Worm (Caenorhabditis elegans): ENCODE measurements around the gene Y56A3A.22.
"Not testable (repeated sequence)": the region's sequence is repeated elsewhere in the genome, so short reads cannot be mapped to it uniquely, and the experiment has no call there.

Gene Y56A3A.22

ce11 chrIII:11874242-11874641 lies 47.2 kb upstream of the Y56A3A.22 start:
- TF ChIP-seq egl-27 (tag; optimal IDR thresholded peaks at IDR 0.05), result no peak
- no peak for TF ChIP-seq sem-4 (tag; optimal IDR thresholded peaks at IDR 0.05)
- TF ChIP-seq sma-3 (GFP tag; optimal IDR thresholded peaks at IDR 0.05), result no peak
- TF ChIP-seq gmeb-1 (tag; optimal IDR thresholded peaks at IDR 0.05), result no peak
- TF ChIP-seq nhr-25 (tag; optimal IDR thresholded peaks at IDR 0.05), result no peak
- no peak for TF ChIP-seq aly-2 (tag; optimal IDR thresholded peaks at IDR 0.05)
- TF ChIP-seq nhr-237 (tag; optimal IDR thresholded peaks at IDR 0.05), result no peak
- no peak for TF ChIP-seq crh-2 (tag; optimal IDR thresholded peaks at IDR 0.05)
- TF ChIP-seq lin-11 (tag; optimal IDR thresholded peaks at IDR 0.05), result no peak
- no peak for TF ChIP-seq mab-5 (tag; optimal IDR thresholded peaks at IDR 0.05)
- no peak for TF ChIP-seq nhr-10 (tag; optimal IDR thresholded peaks at IDR 0.05)
- no peak for TF ChIP-seq mdl-1 (tag; optimal IDR thresholded peaks at IDR 0.05)
- TF ChIP-seq unc-62 (GFP tag; optimal IDR thresholded peaks at IDR 0.05), result no peak
- TF ChIP-seq nhr-129 (tag; optimal IDR thresholded peaks at IDR 0.05), result no peak

ce11 chrIII:11876130-11876529 lies 45.4 kb upstream of the Y56A3A.22 start:
- TF ChIP-seq alr-1 (tag; optimal IDR thresholded peaks at IDR 0.05) (no peak), fos-1 (tag; optimal IDR thresholded peaks at IDR 0.05) (no peak), skn-1 (tag; optimal IDR thresholded peaks at IDR 0.05) (no peak), ztf-1 (GFP tag; conservative IDR thresholded peaks at IDR 0.05) (no peak), ceh-16 (tag; optimal IDR thresholded peaks at IDR 0.05) (no peak), unc-62 (GFP tag; optimal IDR thresholded peaks at IDR 0.05) (no peak), ZK546.5 (tag; optimal IDR thresholded peaks at IDR 0.05) (no peak), lin-13 (GFP tag; optimal IDR thresholded peaks at IDR 0.05) (no peak), mdl-1 (tag; optimal IDR thresholded peaks at IDR 0.05) (no peak), sma-9 (GFP tag; optimal IDR thresholded peaks at IDR 0.05) (no peak), sma-9 (tag; optimal IDR thresholded peaks at IDR 0.05) (no peak), nhr-21 (tag; optimal IDR thresholded peaks at IDR 0.05) (no peak), mab-5 (tag; optimal IDR thresholded peaks at IDR 0.05) (no peak), nhr-77 (tag; optimal IDR thresholded peaks at IDR 0.05) (no peak), aly-2 (tag; optimal IDR thresholded peaks at IDR 0.05) (no peak), nhr-25 (tag; optimal IDR thresholded peaks at IDR 0.05) (no peak), nhr-129 (tag; optimal IDR thresholded peaks at IDR 0.05) (no peak)

ce11 chrIII:11878751-11879150 lies 42.7 kb upstream of the Y56A3A.22 start, which contains the start of gene Y56A3A.6:
Y56A3A.6 (minus strand) TSS chrIII:11878803.
- TF ChIP-seq sem-4 (tag; optimal IDR thresholded peaks at IDR 0.05), result no peak
- TF ChIP-seq skn-1 (tag; optimal IDR thresholded peaks at IDR 0.05), result no peak
- TF ChIP-seq ceh-16 (tag; optimal IDR thresholded peaks at IDR 0.05), result no peak
- TF ChIP-seq unc-62 (GFP tag; optimal IDR thresholded peaks at IDR 0.05), result no peak
- TF ChIP-seq ama-1 (optimal IDR thresholded peaks at IDR 0.05), result no peak
- no peak for TF ChIP-seq nhr-12 (tag; optimal IDR thresholded peaks at IDR 0.05)
- TF ChIP-seq fos-1 (tag; optimal IDR thresholded peaks at IDR 0.05), result peak; percentile 18
- TF ChIP-seq ZK546.5 (tag; optimal IDR thresholded peaks at IDR 0.05), result no peak
- no peak for TF ChIP-seq unc-39 (tag; optimal IDR thresholded peaks at IDR 0.05)
- peak; percentile 20 for TF ChIP-seq crh-2 (tag; optimal IDR thresholded peaks at IDR 0.05)

- TF ChIP-seq fos-1 (tag; optimal IDR thresholded peaks at IDR 0.05) (peak; percentile 40), alr-1 (tag; optimal IDR thresholded peaks at IDR 0.05) (no peak)
Measured at ce11 chrIII:11881549-11881948, 39.9 kb upstream of the Y56A3A.22 start.

ce11 chrIII:11883694-11884093 lies 37.8 kb upstream of the Y56A3A.22 start, which contains the start of gene fbxb-22:
fbxb-22 (minus strand) TSS chrIII:11883754.
- not testable (repeated sequence) for TF ChIP-seq lsy-2, elt-3, nhr-237 (tag; optimal IDR thresholded peaks at IDR 0.05)

ce11 chrIII:11891335-11891734 lies 30.2 kb upstream of the Y56A3A.22 start, which contains the start of gene faah-5:
faah-5 (minus strand) TSS chrIII:11891435.
- TF ChIP-seq nhr-21 (tag; optimal IDR thresholded peaks at IDR 0.05) (no peak), ZK546.5 (tag; optimal IDR thresholded peaks at IDR 0.05) (no peak), elt-1 (tag; optimal IDR thresholded peaks at IDR 0.05) (no peak), blmp-1 (tag; optimal IDR thresholded peaks at IDR 0.05; ENCODE audit: insufficient read depth) (no peak), crh-2 (tag; optimal IDR thresholded peaks at IDR 0.05) (no peak)

All from whole organism, L2 larva.